Fruit fly (Drosophila melanogaster) whole organism, pupa: ENCODE data around the gene Prosbeta2R2.

Source experiments
- CG10348 ChIP-seq: fragments of 200-800 bp; sonication (Bioruptor generic); IDR thresholded peaks from 2 replicates; pipeline ENCODE4 v1.3.6; 2022; ENCODE audit warnings: missing biosample characterization, missing genetic modification characterization
- CG12605 ChIP-seq: fragments of 200-800 bp; sonication (Bioruptor generic); IDR thresholded peaks from 2 replicates; pipeline ENCODE4 v1.3.6; 2022; ENCODE audit warnings: missing biosample characterization, missing genetic modification characterization
- CG13204 ChIP-seq: fragments of 200-800 bp; sonication (Bioruptor generic); optimal IDR thresholded peaks from 2 replicates; lab custom pipeline; 2018; ENCODE audit warnings: missing biosample characterization, mild to moderate bottlenecking, missing genetic modification characterization, moderate library complexity
- CG14655 ChIP-seq: fragments of 200-800 bp; sonication (Bioruptor generic); optimal IDR thresholded peaks from 3 replicates; lab custom pipeline; 2017; ENCODE audit warnings: mild to moderate bottlenecking, missing biosample characterization, missing genetic modification reagents, missing genetic modification characterization
- CG15710 ChIP-seq: fragments of 200-800 bp; sonication (Bioruptor generic); optimal IDR thresholded peaks from 2 replicates; lab custom pipeline; 2018; ENCODE audit warnings: missing biosample characterization, mild to moderate bottlenecking, missing genetic modification characterization, moderate library complexity
- CG17806 ChIP-seq: fragments of 200-800 bp; sonication (Bioruptor generic); optimal IDR thresholded peaks from 2 replicates; lab custom pipeline; 2018; ENCODE audit warnings: missing biosample characterization, mild to moderate bottlenecking, missing genetic modification characterization, moderate library complexity
- CG32121 ChIP-seq: fragments of 200-800 bp; sonication (Bioruptor generic); IDR thresholded peaks from 2 replicates; pipeline ENCODE4 v1.3.6; 2022; ENCODE audit warnings: missing biosample characterization, missing genetic modification characterization
- CG34367 ChIP-seq: fragments of 200-800 bp; sonication (Bioruptor generic); optimal IDR thresholded peaks from 2 replicates; lab custom pipeline; 2018; ENCODE audit warnings: missing biosample characterization, mild to moderate bottlenecking, missing genetic modification characterization
- CG4496 ChIP-seq: fragments of 200-800 bp; sonication (Bioruptor generic); IDR thresholded peaks from 3 replicates; pipeline ENCODE4 v1.3.6; 2022; ENCODE audit warnings: missing biosample characterization, missing genetic modification characterization
- CG8159 ChIP-seq: fragments of 200-800 bp; sonication (Bioruptor generic); optimal IDR thresholded peaks from 3 replicates; lab custom pipeline; 2018; ENCODE audit warnings: missing biosample characterization, mild to moderate bottlenecking, missing genetic modification characterization, moderate library complexity
- CG8301 ChIP-seq: fragments of 200-800 bp; sonication (Bioruptor generic); optimal IDR thresholded peaks from 2 replicates; lab custom pipeline; 2018; ENCODE audit warnings: missing biosample characterization, mild to moderate bottlenecking, missing genetic modification characterization
- CG9948 ChIP-seq: fragments of 200-800 bp; sonication (Bioruptor generic); optimal IDR thresholded peaks from 2 replicates; lab custom pipeline; 2018; ENCODE audit warnings: missing biosample characterization, mild to moderate bottlenecking, missing genetic modification characterization, moderate library complexity
- D1 ChIP-seq: fragments of 200-800 bp; sonication (Bioruptor generic); optimal IDR thresholded peaks from 2 replicates; lab custom pipeline; 2018; ENCODE audit warnings: missing biosample characterization, mild to moderate bottlenecking, missing genetic modification characterization, moderate library complexity
- EcR ChIP-seq: fragments of 200-800 bp; sonication (Bioruptor generic); optimal IDR thresholded peaks from 3 replicates; lab custom pipeline; 2019; ENCODE audit warnings: missing biosample characterization, missing genetic modification characterization, mild to moderate bottlenecking, moderate library complexity, missing genetic modification reagents
- Ets98B ChIP-seq: fragments of 200-800 bp; sonication (Bioruptor generic); IDR thresholded peaks from 2 replicates; pipeline ENCODE4 v1.3.6; 2022; ENCODE audit warnings: missing biosample characterization, missing genetic modification characterization
- Pif1A ChIP-seq: fragments of 200-800 bp; sonication (Bioruptor generic); optimal IDR thresholded peaks from 3 replicates; lab custom pipeline; 2016; ENCODE audit warnings: missing biosample characterization, missing genetic modification characterization
- Pif1B ChIP-seq: fragments of 200-800 bp; sonication (Bioruptor generic); optimal IDR thresholded peaks from 3 replicates; lab custom pipeline; 2016; ENCODE audit warnings: missing biosample characterization, missing genetic modification characterization
- Snoo ChIP-seq: fragments of 200-800 bp; sonication (Bioruptor generic); optimal IDR thresholded peaks from 3 replicates; lab custom pipeline; 2017; ENCODE audit warnings: missing biosample characterization, mild to moderate bottlenecking, missing genetic modification characterization, inconsistent platforms
- fd96Ca ChIP-seq: fragments of 200-800 bp; sonication (Bioruptor generic); IDR thresholded peaks from 3 replicates; pipeline ENCODE4 v1.3.6; 2022; ENCODE audit warnings: missing biosample characterization, missing genetic modification characterization
- gl ChIP-seq: fragments of 200-800 bp; sonication (Bioruptor generic); optimal IDR thresholded peaks from 2 replicates; lab custom pipeline; 2018; ENCODE audit warnings: missing biosample characterization, mild to moderate bottlenecking, missing genetic modification characterization
- rn ChIP-seq: fragments of 200-800 bp; sonication (Bioruptor generic); IDR thresholded peaks from 2 replicates; pipeline ENCODE4 v1.3.6; 2022; ENCODE audit warnings: missing biosample characterization, missing genetic modification characterization

Gene Prosbeta2R2

dm6 chr3R:5212759-5213053 is 6.6 kb downstream of the Prosbeta2R2 start:
- TF ChIP-seq CG12605 (GFP tag; lab: Robert Waterston, UW): no peak
- no peak for TF ChIP-seq CG10348 (GFP tag; lab: Robert Waterston, UW)
- no peak for TF ChIP-seq EcR (GFP tag; lab: Kevin White, UChicago)
- TF ChIP-seq gl (tag; lab: Kevin White, UChicago): no peak
- no peak for TF ChIP-seq CG4496 (GFP tag; lab: Robert Waterston, UW)
- no peak for TF ChIP-seq CG9948 (tag; lab: Kevin White, UChicago)
- TF ChIP-seq Ets98B: no peak
- TF ChIP-seq CG8159 (tag; lab: Kevin White, UChicago): no peak
- no peak for TF ChIP-seq CG32121 (GFP tag; lab: Robert Waterston, UW)
- no peak for TF ChIP-seq CG15710 (tag; lab: Kevin White, UChicago)
- no peak for TF ChIP-seq CG17806 (tag; lab: Kevin White, UChicago)
- no peak for TF ChIP-seq Pif1B (GFP tag; lab: Kevin White, UChicago)
- no peak for TF ChIP-seq D1 (tag; lab: Kevin White, UChicago)
- no peak for TF ChIP-seq CG34367 (tag; lab: Kevin White, UChicago)
- TF ChIP-seq, all 21 proteins: peak for 0

- TF ChIP-seq CG14655 (GFP tag; lab: Kevin White, UChicago) (peak; percentile 63), CG4496 (GFP tag; lab: Robert Waterston, UW) (peak; percentile 48; the same call in 1 of the 3 replicates), Pif1A (GFP tag; lab: Kevin White, UChicago) (peak; percentile 65), CG17806 (tag; lab: Kevin White, UChicago) (peak; percentile 72), CG9948 (tag; lab: Kevin White, UChicago) (peak; percentile 73), CG10348 (GFP tag; lab: Robert Waterston, UW) (no peak), CG32121 (GFP tag; lab: Robert Waterston, UW) (no peak), CG34367 (tag; lab: Kevin White, UChicago) (peak; percentile 46), CG8159 (tag; lab: Kevin White, UChicago) (peak; percentile 70), CG13204 (GFP tag; lab: Kevin White, UChicago) (peak; percentile 19), Ets98B (no peak), rn (GFP tag; lab: Robert Waterston, UW) (no peak), Pif1B (GFP tag; lab: Kevin White, UChicago) (peak; percentile 21), gl (tag; lab: Kevin White, UChicago) (peak; percentile 45), fd96Ca (GFP tag; lab: Robert Waterston, UW) (peak; percentile 55; the same call in 2 of the 3 replicates), Snoo (tag; lab: Kevin White, UChicago) (no peak), CG8301 (tag; lab: Kevin White, UChicago) (peak; percentile 53), CG15710 (tag; lab: Kevin White, UChicago) (peak; percentile 52), CG12605 (GFP tag; lab: Robert Waterston, UW) (no peak), EcR (GFP tag; lab: Kevin White, UChicago) (no peak), D1 (tag; lab: Kevin White, UChicago) (no peak)
These were observed 7.2 kb downstream of the Prosbeta2R2 start for dm6 chr3R:5211901-5212758.

- TF ChIP-seq CG8159 (tag; lab: Kevin White, UChicago) (no peak), CG15710 (tag; lab: Kevin White, UChicago) (no peak), CG10348 (GFP tag; lab: Robert Waterston, UW) (no peak), CG8301 (tag; lab: Kevin White, UChicago) (no peak), CG9948 (tag; lab: Kevin White, UChicago) (no peak), Pif1A (GFP tag; lab: Kevin White, UChicago) (no peak), D1 (tag; lab: Kevin White, UChicago) (no peak), CG13204 (GFP tag; lab: Kevin White, UChicago) (no peak), CG32121 (GFP tag; lab: Robert Waterston, UW) (no peak)
These were observed 7.9 kb downstream of the Prosbeta2R2 start for dm6 chr3R:5211401-5211800.

- TF ChIP-seq Snoo (tag; lab: Kevin White, UChicago) (peak; percentile 76), Ets98B (peak; percentile 95), CG9948 (tag; lab: Kevin White, UChicago) (peak; percentile 79), CG4496 (GFP tag; lab: Robert Waterston, UW) (peak; percentile 96), CG15710 (tag; lab: Kevin White, UChicago) (peak; percentile 90), CG32121 (GFP tag; lab: Robert Waterston, UW) (peak; percentile 93), CG12605 (GFP tag; lab: Robert Waterston, UW) (peak; percentile 91), gl (tag; lab: Kevin White, UChicago) (peak; percentile 81), Pif1A (GFP tag; lab: Kevin White, UChicago) (peak; percentile 93), CG13204 (GFP tag; lab: Kevin White, UChicago) (peak; percentile 74), fd96Ca (GFP tag; lab: Robert Waterston, UW) (peak; percentile 94), rn (GFP tag; lab: Robert Waterston, UW) (peak; percentile 80; the same call in 1 of the 2 replicates), CG17806 (tag; lab: Kevin White, UChicago) (peak; percentile 87), CG10348 (GFP tag; lab: Robert Waterston, UW) (peak; percentile 77), EcR (GFP tag; lab: Kevin White, UChicago) (peak; percentile 43), CG8301 (tag; lab: Kevin White, UChicago) (peak; percentile 92), CG14655 (GFP tag; lab: Kevin White, UChicago) (peak; percentile 89), CG8159 (tag; lab: Kevin White, UChicago) (peak; percentile 87), Pif1B (GFP tag; lab: Kevin White, UChicago) (peak; percentile 87), D1 (tag; lab: Kevin White, UChicago) (peak; percentile 29), CG34367 (tag; lab: Kevin White, UChicago) (peak; percentile 86)
These were observed 9.8 kb downstream of the Prosbeta2R2 start for dm6 chr3R:5209481-5209880.
